Fruit fly (Drosophila melanogaster) whole organism, pupa: ENCODE measurements around the gene Lip2.

Source experiments
- CG8159 ChIP-seq: fragments of 200-800 bp; sonication (Bioruptor generic); optimal IDR thresholded peaks from 3 replicates; lab custom pipeline; 2018; ENCODE audit warnings: missing biosample characterization, mild to moderate bottlenecking, missing genetic modification characterization, moderate library complexity
- D1 ChIP-seq: fragments of 200-800 bp; sonication (Bioruptor generic); optimal IDR thresholded peaks from 2 replicates; lab custom pipeline; 2018; ENCODE audit warnings: missing biosample characterization, mild to moderate bottlenecking, missing genetic modification characterization, moderate library complexity
- fd96Ca ChIP-seq: fragments of 200-800 bp; sonication (Bioruptor generic); IDR thresholded peaks from 3 replicates; pipeline ENCODE4 v1.3.6; 2022; ENCODE audit warnings: missing biosample characterization, missing genetic modification characterization

DNA sequence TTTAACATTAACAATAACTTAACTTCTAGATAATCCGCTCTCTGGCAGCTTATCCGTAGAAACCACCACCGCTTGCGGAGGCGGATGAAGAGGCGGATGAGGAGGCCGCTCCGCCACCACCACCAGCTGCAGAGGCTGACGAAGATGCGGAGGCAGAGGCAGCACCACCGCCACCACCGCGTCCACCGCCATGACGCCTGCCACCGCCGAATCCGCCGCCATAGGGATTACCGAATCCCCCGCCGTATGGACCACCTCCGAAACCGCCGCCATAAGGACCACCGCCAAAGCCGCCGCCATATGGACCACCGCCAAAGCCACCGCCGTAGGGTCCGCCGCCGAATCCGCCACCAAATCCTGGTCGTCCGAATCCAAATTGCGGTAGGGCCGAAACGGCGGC is 20.5 kb downstream of the Lip2 start:
- TF ChIP-seq CG8159: no peak
- no peak for TF ChIP-seq D1 (tag; lab: Kevin White, UChicago)
- TF ChIP-seq fd96Ca (GFP tag; lab: Robert Waterston, UW): no peak
